Fruit fly (Drosophila melanogaster): ENCODE measurements around the gene CG31091.
A peak's percentile ranks its signal among the peaks of the same experiment; 100 is the strongest.

CG31091 gene

DNA sequence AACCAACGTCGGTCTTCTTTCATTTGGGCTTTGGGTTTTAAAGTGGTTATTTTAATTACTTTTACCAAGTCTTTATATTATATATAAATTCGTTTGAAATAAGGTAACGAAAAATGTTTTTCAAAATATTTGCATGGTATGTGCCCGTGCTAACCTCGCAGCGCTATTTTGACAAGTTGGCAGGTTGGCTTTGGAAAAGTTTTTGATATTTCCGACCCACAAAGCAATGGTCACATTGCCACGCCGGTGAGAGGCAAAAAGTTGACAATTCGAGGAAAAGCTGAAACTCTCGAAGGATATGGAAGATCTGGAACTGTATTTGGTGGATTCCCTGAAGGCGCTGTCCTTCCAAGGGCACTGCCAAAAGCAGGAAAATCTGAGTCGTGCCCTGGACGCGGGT is 6.4 kb upstream of the CG31091 start, which contains the start of gene CG5913 (continued):
- TF ChIP-seq fu2 (GFP tag; optimal IDR thresholded peaks at IDR 0.05), result no peak
- TF ChIP-seq salm (tag; optimal IDR thresholded peaks at IDR 0.05), result no peak
- TF ChIP-seq dimm (GFP tag; IDR thresholded peaks at IDR 0.05), result no peak
- TF ChIP-seq Med (GFP tag), result peak; percentile 77
- no peak for TF ChIP-seq dpn (GFP tag; optimal IDR thresholded peaks at IDR 0.05)
- no peak for TF ChIP-seq wdn (GFP tag; IDR thresholded peaks at IDR 0.05)
- TF ChIP-seq CG1603 (tag; optimal IDR thresholded peaks at IDR 0.05), result no peak
- TF ChIP-seq CG12744 (GFP tag; optimal IDR thresholded peaks at IDR 0.05), result no peak
- no peak for TF ChIP-seq scrt (GFP tag; optimal IDR thresholded peaks at IDR 0.05)
- no peak for TF ChIP-seq CG4328 (GFP tag; optimal IDR thresholded peaks at IDR 0.05)
- TF ChIP-seq Dp (GFP tag; optimal IDR thresholded peaks at IDR 0.05), result peak; percentile 57
- TF ChIP-seq maf-S (GFP tag; optimal IDR thresholded peaks at IDR 0.05), result no peak
- no peak for TF ChIP-seq CHES-1-like (GFP tag; optimal IDR thresholded peaks at IDR 0.05)
- no peak for TF ChIP-seq Scr (GFP tag; IDR thresholded peaks at IDR 0.05; ENCODE audit: partially characterized antibody)
- TF ChIP-seq NFAT (GFP tag; IDR thresholded peaks at IDR 0.05), result no peak
- TF ChIP-seq HmgZ (tag; optimal IDR thresholded peaks at IDR 0.05), result peak; percentile 47
- TF ChIP-seq pan (optimal IDR thresholded peaks at IDR 0.05), result no peak
- no peak for TF ChIP-seq pan (GFP tag; optimal IDR thresholded peaks at IDR 0.05 in 1 of 2, IDR thresholded peaks at IDR 0.05 in 1 of 2)
- peak; percentile 54 for TF ChIP-seq YL-1 (GFP tag; optimal IDR thresholded peaks at IDR 0.05)
- TF ChIP-seq cg (GFP tag; optimal IDR thresholded peaks at IDR 0.05), result no peak
- 0 out of 2 replicates have a peak, but pooled peaks have one; percentile 15 for TF ChIP-seq Rfx (GFP tag; IDR thresholded peaks at IDR 0.05)
- no peak for TF ChIP-seq CG17328 (GFP tag; IDR thresholded peaks at IDR 0.05)
- no peak for TF ChIP-seq CG5180 (GFP tag; optimal IDR thresholded peaks at IDR 0.05)
- no peak for TF ChIP-seq CG12391 (tag; optimal IDR thresholded peaks at IDR 0.05)
- TF ChIP-seq Doc3 (GFP tag; IDR thresholded peaks at IDR 0.05; ENCODE audit: partially characterized antibody), result no peak
- no peak for TF ChIP-seq CG3407 (GFP tag; optimal IDR thresholded peaks at IDR 0.05)
- TF ChIP-seq Adf1 (GFP tag; IDR thresholded peaks at IDR 0.05), result no peak
- peak; percentile 49; the same call in 1 of the 2 replicates for TF ChIP-seq bbx (GFP tag; IDR thresholded peaks at IDR 0.05; ENCODE audit: partially characterized antibody)
- TF ChIP-seq CG16779 (GFP tag; IDR thresholded peaks at IDR 0.05), result no peak
- no peak for TF ChIP-seq D19B (GFP tag; optimal IDR thresholded peaks at IDR 0.05)
- TF ChIP-seq Bgb (GFP tag; IDR thresholded peaks at IDR 0.05; ENCODE audit: partially characterized antibody), result 0 out of 2 replicates have a peak, but pooled peaks have one; percentile 12
- TF ChIP-seq Dip3 (GFP tag; optimal IDR thresholded peaks at IDR 0.05), result no peak
- no peak for TF ChIP-seq CG30431 (GFP tag; optimal IDR thresholded peaks at IDR 0.05)
- peak; percentile 21; the same call in 1 of the 3 replicates for TF ChIP-seq CG34422 (GFP tag; IDR thresholded peaks at IDR 0.05)
- no peak for TF ChIP-seq luna (GFP tag; optimal IDR thresholded peaks at IDR 0.05)
- TF ChIP-seq Ets97D (GFP tag; optimal IDR thresholded peaks at IDR 0.05), result peak; percentile 71
- TF ChIP-seq CG13775 (GFP tag; optimal IDR thresholded peaks at IDR 0.05), result no peak
- TF ChIP-seq ac (GFP tag; optimal IDR thresholded peaks at IDR 0.05), result no peak
- no peak for TF ChIP-seq CG8478 (optimal IDR thresholded peaks at IDR 0.05)
- TF ChIP-seq CG14441 (GFP tag; IDR thresholded peaks at IDR 0.05), result no peak
- TF ChIP-seq CG18476 (GFP tag; optimal IDR thresholded peaks at IDR 0.05), result no peak
- TF ChIP-seq gt (GFP tag; IDR thresholded peaks at IDR 0.05), result no peak
- TF ChIP-seq CG6813 (GFP tag; optimal IDR thresholded peaks at IDR 0.05), result no peak
- no peak for TF ChIP-seq Hr78 (GFP tag; optimal IDR thresholded peaks at IDR 0.05)
- TF ChIP-seq ems (GFP tag; optimal IDR thresholded peaks at IDR 0.05), result no peak
- TF ChIP-seq dm (GFP tag; optimal IDR thresholded peaks at IDR 0.05), result no peak
- TF ChIP-seq trem (tag; optimal IDR thresholded peaks at IDR 0.05), result peak; percentile 99
- TF ChIP-seq ERR (GFP tag; optimal IDR thresholded peaks at IDR 0.05), result no peak
- TF ChIP-seq Lhr (GFP tag; optimal IDR thresholded peaks at IDR 0.05), result peak; percentile 53
- TF ChIP-seq lov (optimal IDR thresholded peaks at IDR 0.05), result no peak
- TF ChIP-seq lov (GFP tag; IDR thresholded peaks at IDR 0.05), result no peak
- TF ChIP-seq CG12769 (tag; optimal IDR thresholded peaks at IDR 0.05), result no peak
